Worm (Caenorhabditis elegans) whole organism, midembryonic: ENCODE results near the gene elo-1.

ENCODE experiments used
- T22C8.4 ChIP-seq: fragments of 200-800 bp; sonication (Bioruptor generic); IDR thresholded peaks from 2 replicates; pipeline ENCODE4 v1.3.6; 2022; ENCODE audit warnings: missing genetic modification characterization, missing compliant biosample characterization
- cog-1 ChIP-seq: sonication (generic microtip); optimal IDR thresholded peaks from 2 replicates; lab custom pipeline; 2016; ENCODE audit warnings: missing genetic modification characterization, missing compliant biosample characterization
- flt-1 ChIP-seq: fragments of 200-800 bp; sonication (Bioruptor generic); IDR thresholded peaks from 2 replicates; pipeline ENCODE4 v1.3.6; 2022; ENCODE audit warnings: missing genetic modification characterization, missing compliant biosample characterization
- klf-2 ChIP-seq: fragments of 200-800 bp; sonication (Bioruptor generic); conservative IDR thresholded peaks from 2 replicates; pipeline ENCODE4 v1.3.6; 2022; ENCODE audit warnings: missing genetic modification reagents, missing genetic modification characterization, missing compliant biosample characterization
- med-1 ChIP-seq: sonication (generic microtip); optimal IDR thresholded peaks from 2 replicates; lab custom pipeline; 2017; ENCODE audit warnings: missing genetic modification characterization, mild to moderate bottlenecking, missing compliant biosample characterization, antibody characterized with exemption, missing genetic modification reagents; ENCODE audit not compliant: insufficient read depth
- ref-1 ChIP-seq: fragments of 200-800 bp; sonication (Bioruptor generic); conservative IDR thresholded peaks from 2 replicates; pipeline ENCODE4 v1.3.6; 2022; ENCODE audit warnings: missing genetic modification reagents, missing genetic modification characterization, missing compliant biosample characterization
- tab-1 ChIP-seq: fragments of 200-800 bp; sonication (Bioruptor generic); IDR thresholded peaks from 2 replicates; pipeline ENCODE4 v1.3.6; 2022; ENCODE audit warnings: missing genetic modification characterization, missing compliant biosample characterization
- ztf-23 ChIP-seq: fragments of 200-800 bp; sonication (Bioruptor generic); IDR thresholded peaks from 2 replicates; pipeline ENCODE4 v1.3.6; 2022; ENCODE audit warnings: missing genetic modification reagents, missing genetic modification characterization, missing compliant biosample characterization
- ztf-29 ChIP-seq: fragments of 200-800 bp; sonication (Bioruptor generic); IDR thresholded peaks from 2 replicates; pipeline ENCODE4 v1.3.6; 2022; ENCODE audit warnings: missing genetic modification reagents, missing genetic modification characterization, missing compliant biosample characterization

elo-1 gene

DNA sequence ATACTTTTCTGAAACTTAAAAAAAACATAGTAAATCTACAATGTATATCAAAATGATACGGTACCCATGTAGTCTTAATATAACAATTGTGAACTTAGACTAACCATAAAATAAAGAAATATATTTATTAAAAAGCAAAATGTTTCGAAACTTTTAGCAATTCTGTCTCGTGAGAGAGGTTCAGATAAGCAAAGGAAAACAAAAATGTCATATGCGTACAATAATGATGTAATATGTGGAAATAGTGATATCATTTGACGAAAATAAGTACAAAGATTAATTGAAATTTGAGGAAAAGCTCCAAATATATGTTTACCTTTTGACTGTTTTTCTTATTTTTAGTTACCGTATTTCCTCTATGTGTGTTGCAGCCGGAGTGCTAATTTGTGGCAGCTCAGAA lies 12.0 kb upstream of the elo-1 start:
- TF ChIP-seq cog-1 (tag; lab: Kevin White, UChicago): no peak
- TF ChIP-seq klf-2 (GFP tag; lab: Robert Waterston, UW): no peak
- no peak for TF ChIP-seq tab-1 (GFP tag; lab: Robert Waterston, UW)
- no peak for TF ChIP-seq ztf-29 (GFP tag; lab: Robert Waterston, UW)
- no peak for TF ChIP-seq T22C8.4 (GFP tag; lab: Robert Waterston, UW)
- no peak for TF ChIP-seq ztf-23
- TF ChIP-seq flt-1 (GFP tag; lab: Robert Waterston, UW): no peak
- TF ChIP-seq med-1: no peak
- TF ChIP-seq ref-1: no peak

DNA sequence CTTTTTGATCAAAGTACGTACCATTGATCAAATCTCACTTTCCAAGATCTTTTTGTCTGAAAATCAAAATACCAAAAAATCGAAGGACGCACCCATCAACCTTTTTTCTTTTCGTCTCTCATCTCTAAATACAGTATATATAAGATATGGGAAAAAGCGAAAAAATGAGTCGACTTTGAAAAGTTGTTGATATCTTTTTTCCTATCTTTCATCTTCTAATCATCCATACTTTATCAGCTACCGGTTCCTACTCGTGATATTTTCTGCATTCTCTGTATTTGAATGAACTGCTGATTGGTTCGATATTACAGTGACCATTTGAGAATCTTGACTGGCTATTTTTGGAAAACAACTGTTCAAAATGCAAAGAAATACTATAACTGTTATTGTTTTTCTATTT lies 9.3 kb upstream of the elo-1 start, which contains the start of gene C33A12.19:
C33A12.19 (plus strand) TSS at position 169 of the 400 bp plus-strand sequence.
- TF ChIP-seq ztf-29 (GFP tag; lab: Robert Waterston, UW): no peak
- no peak for TF ChIP-seq cog-1 (tag; lab: Kevin White, UChicago)
- no peak for TF ChIP-seq ref-1
- no peak for TF ChIP-seq tab-1 (GFP tag; lab: Robert Waterston, UW)
- TF ChIP-seq klf-2 (GFP tag; lab: Robert Waterston, UW): no peak
- no peak for TF ChIP-seq flt-1 (GFP tag; lab: Robert Waterston, UW)
- TF ChIP-seq T22C8.4 (GFP tag; lab: Robert Waterston, UW): no peak

DNA sequence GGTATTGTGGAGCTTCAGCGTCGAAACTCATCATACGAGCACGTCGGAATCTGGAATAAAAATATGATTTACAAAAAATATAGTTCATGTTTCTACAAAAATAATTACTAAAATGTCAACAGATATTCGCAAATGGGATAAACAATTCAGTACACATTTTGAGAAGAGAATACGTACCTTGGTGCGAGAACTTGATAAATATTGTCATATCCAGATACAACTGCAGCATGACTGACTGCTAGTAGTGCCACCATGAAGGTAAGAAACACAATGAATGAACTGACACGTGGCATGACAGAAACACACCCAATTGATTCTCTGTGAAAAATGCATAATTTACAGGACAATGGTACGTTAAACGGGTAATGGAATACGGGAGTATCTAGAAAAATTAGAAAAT lies 7.6 kb upstream of the elo-1 start, which contains the start of gene nlp-35:
nlp-35 (minus strand) TSS at position 319 of the 400 bp plus-strand sequence.
- TF ChIP-seq cog-1 (tag; lab: Kevin White, UChicago): no peak
- TF ChIP-seq flt-1 (GFP tag; lab: Robert Waterston, UW): no peak
- no peak for TF ChIP-seq klf-2 (GFP tag; lab: Robert Waterston, UW)

DNA sequence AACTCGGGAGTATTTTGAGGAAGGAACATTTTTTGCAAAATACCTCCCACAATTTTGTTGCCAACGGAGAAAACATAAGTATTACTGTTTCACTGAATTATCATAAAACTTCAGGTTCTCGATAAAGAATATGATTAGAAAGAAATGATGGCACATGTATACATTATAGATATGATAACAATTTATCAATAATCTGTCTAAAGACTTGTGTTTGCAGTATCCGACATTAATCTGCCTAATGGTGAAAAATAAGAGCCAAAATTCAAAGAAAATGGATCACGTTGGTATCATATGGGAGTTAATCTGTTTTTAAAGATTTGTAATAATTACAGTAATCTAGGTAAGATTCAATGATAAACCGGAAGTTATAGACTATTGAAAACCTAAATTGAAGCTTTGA lies 5.5 kb upstream of the elo-1 start:
- TF ChIP-seq klf-2 (GFP tag; lab: Robert Waterston, UW) (no peak), ref-1 (no peak), tab-1 (GFP tag; lab: Robert Waterston, UW) (no peak), flt-1 (GFP tag; lab: Robert Waterston, UW) (no peak), cog-1 (tag; lab: Kevin White, UChicago) (no peak), ztf-23 (no peak)

DNA sequence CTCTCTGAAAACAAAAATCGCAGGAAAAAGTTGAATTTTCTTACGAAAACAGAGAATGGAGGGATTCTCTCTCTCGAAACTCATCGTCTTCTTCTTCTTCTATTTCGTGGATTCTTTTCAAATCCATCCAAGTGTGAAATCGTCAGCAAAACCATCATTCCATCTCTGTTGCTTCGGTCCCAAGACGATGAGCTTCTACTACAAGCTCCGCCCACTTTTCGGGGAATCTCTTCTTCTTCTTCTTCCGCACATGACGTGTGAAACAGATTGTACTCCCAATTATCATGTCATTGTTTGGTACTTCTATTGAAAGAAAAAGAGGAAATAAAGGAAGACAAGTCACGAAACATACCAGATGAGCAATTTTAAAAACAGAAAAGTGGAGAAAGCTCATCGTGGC lies 3.0 kb upstream of the elo-1 start:
- TF ChIP-seq ztf-29 (GFP tag; lab: Robert Waterston, UW) (no peak), T22C8.4 (GFP tag; lab: Robert Waterston, UW) (no peak), ref-1 (no peak), cog-1 (tag; lab: Kevin White, UChicago) (no peak), klf-2 (GFP tag; lab: Robert Waterston, UW) (no peak), med-1 (no peak), ztf-23 (no peak), tab-1 (GFP tag; lab: Robert Waterston, UW) (no peak), flt-1 (GFP tag; lab: Robert Waterston, UW) (no peak)

DNA sequence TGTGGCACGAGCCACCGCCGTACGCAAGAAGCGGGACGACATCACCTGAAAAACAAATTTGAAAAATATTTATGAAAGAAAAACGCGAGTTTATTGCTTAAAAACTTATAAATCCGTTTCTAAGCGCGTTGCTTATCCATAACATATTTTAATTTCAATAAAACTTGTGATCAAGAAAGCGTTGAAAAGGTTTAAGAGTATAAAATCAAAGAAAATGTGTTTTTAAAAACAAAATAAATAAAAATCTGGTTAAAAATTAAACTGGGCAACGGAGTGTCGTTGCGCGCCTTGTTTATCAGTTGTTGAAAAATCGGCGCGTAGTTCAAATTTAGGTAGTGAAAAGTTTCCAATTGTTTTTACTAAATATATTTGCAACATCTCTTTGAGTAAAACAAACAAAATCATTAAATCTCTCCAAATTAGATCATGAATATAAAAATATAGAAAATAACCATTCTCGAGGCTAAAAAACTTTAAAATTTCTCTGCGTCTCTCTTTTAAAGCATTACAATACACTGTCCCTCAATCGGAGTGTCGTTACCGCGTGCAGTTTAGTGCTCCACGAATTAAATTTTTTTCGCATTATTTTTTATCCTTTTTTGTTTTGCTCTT lies 1.2 kb upstream of the elo-1 start, which contains the start of gene ndua-5:
ndua-5 (minus strand) TSS at position 51 of the 612 bp plus-strand sequence.
- TF ChIP-seq ztf-23 (no peak), ref-1 (no peak), med-1 (no peak), ztf-29 (GFP tag; lab: Robert Waterston, UW) (no peak), flt-1 (GFP tag; lab: Robert Waterston, UW) (no peak), cog-1 (tag; lab: Kevin White, UChicago) (no peak), T22C8.4 (GFP tag; lab: Robert Waterston, UW) (no peak), klf-2 (GFP tag; lab: Robert Waterston, UW) (no peak), tab-1 (GFP tag; lab: Robert Waterston, UW) (no peak)

DNA sequence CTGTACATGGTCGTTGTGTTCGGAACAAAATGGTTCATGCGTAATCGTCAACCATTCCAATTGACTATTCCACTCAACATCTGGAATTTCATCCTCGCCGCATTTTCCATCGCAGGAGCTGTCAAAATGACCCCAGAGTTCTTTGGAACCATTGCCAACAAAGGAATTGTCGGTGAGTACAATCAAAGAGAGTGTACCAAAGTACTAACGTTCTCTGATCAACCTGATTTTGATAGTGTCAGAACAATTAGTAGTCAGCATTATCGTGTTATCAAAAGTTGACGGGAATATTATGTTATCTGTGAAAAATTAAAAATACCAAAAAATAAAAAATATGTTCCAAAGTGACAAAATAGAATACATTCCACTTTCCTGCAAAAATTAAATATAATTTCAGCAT lies 836 bp downstream of the elo-1 start:
- no peak for TF ChIP-seq med-1
- TF ChIP-seq ztf-29 (GFP tag; lab: Robert Waterston, UW): no peak
- no peak for TF ChIP-seq flt-1 (GFP tag; lab: Robert Waterston, UW)
- no peak for TF ChIP-seq ref-1
- no peak for TF ChIP-seq ztf-23
- no peak for TF ChIP-seq tab-1 (GFP tag; lab: Robert Waterston, UW)
- no peak for TF ChIP-seq klf-2 (GFP tag; lab: Robert Waterston, UW)
- no peak for TF ChIP-seq T22C8.4 (GFP tag; lab: Robert Waterston, UW)
- no peak for TF ChIP-seq cog-1 (tag; lab: Kevin White, UChicago)

DNA sequence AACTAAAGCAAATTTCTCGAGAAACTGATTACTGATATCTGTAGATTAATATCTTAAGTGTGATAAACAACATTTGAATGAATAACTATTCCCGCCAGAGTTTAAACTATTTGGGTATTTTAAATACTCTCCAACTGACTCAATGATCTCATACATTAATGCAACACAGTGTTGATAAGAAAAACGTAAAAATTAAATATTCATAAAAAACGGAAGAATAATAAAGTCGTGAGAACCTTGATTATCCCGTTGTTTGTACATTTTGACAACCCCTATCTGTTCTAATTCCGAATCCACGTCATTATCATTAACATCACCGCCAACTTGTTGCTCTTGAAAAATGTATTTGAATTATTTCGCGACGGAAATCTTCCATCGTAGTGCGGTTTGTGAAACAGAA lies 3.5 kb downstream of the elo-1 start, which contains the start of gene elo-7:
elo-7 (plus strand) TSS at position 301 of the 400 bp plus-strand sequence.
- TF ChIP-seq klf-2 (GFP tag; lab: Robert Waterston, UW) (no peak), tab-1 (GFP tag; lab: Robert Waterston, UW) (no peak)

DNA sequence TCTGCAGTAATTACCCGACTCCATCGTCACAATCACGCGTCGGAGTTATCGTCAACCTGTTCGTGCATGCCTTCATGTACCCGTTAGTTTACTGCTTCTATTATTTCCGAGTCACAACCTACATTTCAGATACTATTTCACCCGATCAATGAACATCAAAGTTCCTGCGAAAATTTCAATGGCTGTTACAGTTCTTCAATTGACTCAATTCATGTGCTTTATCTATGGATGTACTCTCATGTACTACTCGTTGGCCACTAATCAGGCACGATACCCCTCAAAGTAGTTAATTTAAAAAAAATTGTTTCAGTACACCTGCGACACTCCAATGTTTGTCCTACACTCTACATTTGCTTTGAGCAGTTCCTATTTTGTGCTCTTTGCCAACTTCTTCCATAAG lies 4.6 kb downstream of the elo-1 start:
- no peak for TF ChIP-seq T22C8.4 (GFP tag; lab: Robert Waterston, UW)
- TF ChIP-seq ztf-23: no peak
- no peak for TF ChIP-seq tab-1 (GFP tag; lab: Robert Waterston, UW)
- TF ChIP-seq flt-1 (GFP tag; lab: Robert Waterston, UW): no peak
- TF ChIP-seq med-1: no peak
- TF ChIP-seq ref-1: no peak
- TF ChIP-seq cog-1 (tag; lab: Kevin White, UChicago): no peak
- no peak for TF ChIP-seq klf-2 (GFP tag; lab: Robert Waterston, UW)
- no peak for TF ChIP-seq ztf-29 (GFP tag; lab: Robert Waterston, UW)

DNA sequence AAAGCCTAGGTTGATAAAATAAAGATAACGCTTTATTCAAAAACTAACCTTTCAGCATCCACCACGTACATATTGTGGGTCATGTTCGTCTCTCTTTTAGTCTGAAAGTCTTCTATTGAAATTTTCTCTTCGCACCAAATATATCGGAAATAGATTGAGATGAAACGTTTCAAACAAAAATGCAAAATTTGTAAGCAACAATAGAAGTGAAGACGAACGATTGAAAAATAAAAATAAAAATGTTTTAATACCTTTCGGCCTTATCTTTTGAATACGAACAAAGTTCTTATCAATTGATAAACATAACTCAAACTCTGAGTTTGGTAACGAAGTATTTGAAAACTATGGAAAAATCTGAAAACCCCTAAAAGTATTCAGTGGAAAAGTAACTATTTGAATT lies 6.9 kb downstream of the elo-1 start, which contains the start of gene F56H11.2:
F56H11.2 (minus strand) TSS at position 101 of the 400 bp plus-strand sequence.
- TF ChIP-seq tab-1 (GFP tag; lab: Robert Waterston, UW): no peak
- no peak for TF ChIP-seq ztf-29 (GFP tag; lab: Robert Waterston, UW)
- no peak for TF ChIP-seq ztf-23
- no peak for TF ChIP-seq med-1
- no peak for TF ChIP-seq klf-2 (GFP tag; lab: Robert Waterston, UW)
- TF ChIP-seq flt-1 (GFP tag; lab: Robert Waterston, UW): no peak
- no peak for TF ChIP-seq T22C8.4 (GFP tag; lab: Robert Waterston, UW)
